Fruit fly (Drosophila melanogaster) whole organism, pupa: ENCODE results near the gene mbm.

Experiments used
- CG34367 ChIP-seq: fragments of 200-800 bp; sonication (Bioruptor generic); optimal IDR thresholded peaks from 2 replicates; lab custom pipeline; 2018; ENCODE audit warnings: missing biosample characterization, mild to moderate bottlenecking, missing genetic modification characterization
- CG9948 ChIP-seq: fragments of 200-800 bp; sonication (Bioruptor generic); optimal IDR thresholded peaks from 2 replicates; lab custom pipeline; 2018; ENCODE audit warnings: missing biosample characterization, mild to moderate bottlenecking, missing genetic modification characterization, moderate library complexity
- fd96Ca ChIP-seq: fragments of 200-800 bp; sonication (Bioruptor generic); IDR thresholded peaks from 3 replicates; pipeline ENCODE4 v1.3.6; 2022; ENCODE audit warnings: missing biosample characterization, missing genetic modification characterization
- rn ChIP-seq: fragments of 200-800 bp; sonication (Bioruptor generic); IDR thresholded peaks from 2 replicates; pipeline ENCODE4 v1.3.6; 2022; ENCODE audit warnings: missing biosample characterization, missing genetic modification characterization

DNA sequence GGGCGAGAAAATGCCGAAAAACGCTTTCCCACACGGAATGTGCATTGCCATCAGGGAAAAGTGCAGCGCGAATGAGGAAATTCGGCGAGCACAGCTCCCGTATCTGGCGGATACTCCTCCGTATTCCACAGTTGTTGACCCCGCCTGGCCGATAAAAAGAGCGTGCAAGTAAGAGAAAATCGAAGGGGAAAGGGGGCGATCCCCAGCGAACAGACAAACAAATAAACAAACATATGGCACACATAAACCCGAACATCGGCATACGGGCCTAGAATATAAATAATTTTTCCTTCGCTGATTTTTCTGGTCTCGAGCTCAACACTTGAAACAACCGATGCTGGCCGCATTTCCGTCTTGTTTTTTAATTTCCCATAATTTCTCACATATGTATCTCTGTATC, 16.9 kb upstream of the mbm start:
- TF ChIP-seq CG9948 (tag; lab: Kevin White, UChicago) = no peak
- no peak for TF ChIP-seq fd96Ca (GFP tag; lab: Robert Waterston, UW)
- TF ChIP-seq CG34367 = no peak
- no peak for TF ChIP-seq rn (GFP tag; lab: Robert Waterston, UW)
